Fruit fly (Drosophila melanogaster) whole organism, embryonic: Measurements from ENCODE around the gene CG2875.

Experiments
- Atf3 ChIP-seq: fragments of 200-800 bp; sonication (Bioruptor generic); optimal IDR thresholded peaks from 3 replicates; lab custom pipeline; 2016; ENCODE audit warnings: missing biosample characterization, missing genetic modification characterization
- CG10147 ChIP-seq: fragments of 200-800 bp; sonication (Bioruptor generic); optimal IDR thresholded peaks from 2 replicates; lab custom pipeline; 2019; ENCODE audit warnings: missing biosample characterization, mild to moderate bottlenecking, missing genetic modification characterization, moderate library complexity
- CG14441 ChIP-seq: fragments of 200-800 bp; sonication (Bioruptor generic); IDR thresholded peaks from 2 replicates; pipeline ENCODE4 v1.3.6; 2022; ENCODE audit warnings: missing biosample characterization, missing genetic modification characterization
- CG1792 ChIP-seq: fragments of 200-800 bp; sonication (Bioruptor generic); optimal IDR thresholded peaks from 2 replicates; lab custom pipeline; 2016; ENCODE audit warnings: missing biosample characterization, missing genetic modification characterization
- CG18011 ChIP-seq: fragments of 200-800 bp; sonication (Bioruptor generic); optimal IDR thresholded peaks from 2 replicates; lab custom pipeline; 2017; ENCODE audit warnings: missing biosample characterization, missing genetic modification characterization, mild to moderate bottlenecking, moderate library complexity, missing genotype
- CG2129 ChIP-seq: fragments of 200-800 bp; sonication (Bioruptor generic); IDR thresholded peaks from 2 replicates; pipeline ENCODE4 v1.3.6; 2022; ENCODE audit warnings: missing biosample characterization, missing genetic modification characterization; ENCODE audit not compliant: partially characterized antibody
- CG2678 ChIP-seq: fragments of 200-800 bp; sonication (Bioruptor generic); optimal IDR thresholded peaks from 3 replicates; lab custom pipeline; 2019; ENCODE audit warnings: missing biosample characterization, mild to moderate bottlenecking, missing genetic modification characterization, moderate library complexity
- CG2875 ChIP-seq: fragments of 200-800 bp; sonication (Bioruptor generic); optimal IDR thresholded peaks from 2 replicates; lab custom pipeline; 2017; ENCODE audit warnings: missing biosample characterization, mild to moderate bottlenecking, missing genetic modification characterization, missing genetic modification reagents
- CG3065 ChIP-seq: fragments of 200-800 bp; sonication (Bioruptor generic); optimal IDR thresholded peaks from 2 replicates; lab custom pipeline; 2016; ENCODE audit warnings: missing biosample characterization, missing genetic modification characterization
- CG31365 ChIP-seq: fragments of 200-800 bp; sonication (Bioruptor generic); optimal IDR thresholded peaks from 2 replicates; lab custom pipeline; 2018; ENCODE audit warnings: missing biosample characterization, mild to moderate bottlenecking, missing genetic modification characterization
- CG3163 ChIP-seq: fragments of 200-800 bp; sonication (Bioruptor generic); optimal IDR thresholded peaks from 3 replicates; lab custom pipeline; 2016; ENCODE audit warnings: missing biosample characterization, missing genetic modification characterization
- CG3281 ChIP-seq: fragments of 200-800 bp; sonication (Bioruptor generic); optimal IDR thresholded peaks from 3 replicates; lab custom pipeline; 2017; ENCODE audit warnings: missing biosample characterization, mild to moderate bottlenecking, missing genetic modification characterization
- CG3838 ChIP-seq: fragments of 200-800 bp; sonication (Bioruptor generic); optimal IDR thresholded peaks from 3 replicates; lab custom pipeline; 2016; ENCODE audit warnings: missing biosample characterization, missing genetic modification characterization
- CG3847 ChIP-seq: fragments of 200-800 bp; sonication (Bioruptor generic); IDR thresholded peaks from 2 replicates; pipeline ENCODE4 v1.3.6; 2022; ENCODE audit warnings: missing biosample characterization, missing genetic modification characterization
- CG42726 ChIP-seq: fragments of 200-800 bp; sonication (Bioruptor generic); IDR thresholded peaks from 2 replicates; pipeline ENCODE4 v1.3.6; 2022; ENCODE audit warnings: missing biosample characterization, missing genetic modification characterization; ENCODE audit not compliant: partially characterized antibody
- CG4282 ChIP-seq: fragments of 200-800 bp; sonication (Bioruptor generic); optimal IDR thresholded peaks from 2 replicates; lab custom pipeline; 2016; ENCODE audit warnings: missing biosample characterization, missing genetic modification characterization
- CG7987 ChIP-seq: fragments of 200-800 bp; sonication (Bioruptor generic); optimal IDR thresholded peaks from 2 replicates; lab custom pipeline; 2018; ENCODE audit warnings: missing biosample characterization, mild to moderate bottlenecking, missing genetic modification characterization, moderate library complexity
- CG9817 ChIP-seq: fragments of 200-800 bp; sonication (Bioruptor generic); optimal IDR thresholded peaks from 2 replicates; lab custom pipeline; 2018; ENCODE audit warnings: missing biosample characterization, mild to moderate bottlenecking, missing genetic modification characterization, moderate library complexity
- CkIIα-i1 ChIP-seq: fragments of 200-800 bp; sonication (Bioruptor generic); IDR thresholded peaks from 2 replicates; pipeline ENCODE4 v1.3.6; 2022; ENCODE audit warnings: missing biosample characterization, missing genetic modification characterization
- CrebB ChIP-seq: fragments of 200-800 bp; sonication (Bioruptor generic); optimal IDR thresholded peaks from 3 replicates; lab custom pipeline; 2018; ENCODE audit warnings: missing biosample characterization, mild to moderate bottlenecking, missing genetic modification characterization
- D19B ChIP-seq: fragments of 200-800 bp; sonication (Bioruptor generic); optimal IDR thresholded peaks from 2 replicates; lab custom pipeline; 2017; ENCODE audit warnings: missing biosample characterization, mild to moderate bottlenecking, missing genetic modification characterization
- Doc2 ChIP-seq: fragments of 200-800 bp; sonication (Bioruptor generic); IDR thresholded peaks from 2 replicates; pipeline ENCODE4 v1.3.6; 2022; ENCODE audit warnings: missing biosample characterization, missing genetic modification characterization
- Dref ChIP-seq: fragments of 200-800 bp; sonication (Bioruptor generic); IDR thresholded peaks from 2 replicates; pipeline ENCODE4 v1.3.6; 2022; ENCODE audit warnings: missing biosample characterization, missing genetic modification characterization
- Fer1 ChIP-seq: fragments of 200-800 bp; sonication (Bioruptor generic); optimal IDR thresholded peaks from 2 replicates; lab custom pipeline; 2017; ENCODE audit warnings: missing biosample characterization, mild to moderate bottlenecking, missing genetic modification characterization
- HLH4C ChIP-seq: fragments of 200-800 bp; sonication (Bioruptor generic); IDR thresholded peaks from 3 replicates; pipeline ENCODE4 v1.3.6; 2022; ENCODE audit warnings: missing biosample characterization, missing genetic modification characterization; ENCODE audit not compliant: partially characterized antibody
- Hsf ChIP-seq: fragments of 200-800 bp; sonication (Bioruptor generic); optimal IDR thresholded peaks from 3 replicates; lab custom pipeline; 2016; ENCODE audit warnings: missing biosample characterization, missing genetic modification characterization
- Jarid2 ChIP-seq: fragments of 200-800 bp; sonication (Bioruptor generic); optimal IDR thresholded peaks from 3 replicates; lab custom pipeline; 2017; ENCODE audit warnings: mild to moderate bottlenecking, missing biosample characterization, missing genetic modification reagents, missing genetic modification characterization
- NC2α ChIP-seq: fragments of 200-800 bp; sonication (Bioruptor generic); optimal IDR thresholded peaks from 2 replicates; lab custom pipeline; 2016; ENCODE audit warnings: missing biosample characterization, missing genetic modification characterization
- Nf-YC ChIP-seq: fragments of 200-800 bp; optimal IDR thresholded peaks from 3 replicates; lab custom pipeline; 2019; ENCODE audit warnings: missing biosample characterization, mild to moderate bottlenecking, missing genetic modification characterization, moderate library complexity
- Poxn ChIP-seq: fragments of 200-800 bp; sonication (Bioruptor generic); IDR thresholded peaks from 2 replicates; pipeline ENCODE4 v1.3.6; 2022; ENCODE audit warnings: missing biosample characterization, missing genetic modification characterization
- TFAM ChIP-seq: fragments of 200-800 bp; sonication (Bioruptor generic); optimal IDR thresholded peaks from 2 replicates; lab custom pipeline; 2017; ENCODE audit warnings: missing biosample characterization, missing genetic modification characterization, inconsistent platforms
- ara ChIP-seq: fragments of 200-800 bp; sonication (Bioruptor generic); IDR thresholded peaks from 2 replicates; pipeline ENCODE4 v1.3.6; 2022; ENCODE audit warnings: missing biosample characterization, missing genetic modification characterization
- ash1 ChIP-seq: fragments of 200-800 bp; sonication (Bioruptor generic); optimal IDR thresholded peaks from 2 replicates; lab custom pipeline; 2018; ENCODE audit warnings: missing biosample characterization, mild to moderate bottlenecking, missing genetic modification characterization
- crp ChIP-seq, 2 experiments: fragments of 200-800 bp; sonication (Bioruptor generic); optimal IDR thresholded peaks; 2 replicates in 1 of 2; 3 replicates in 1 of 2; lab custom pipeline; 2017; ENCODE audit warnings: missing biosample characterization in 2 of 2, missing genetic modification characterization in 2 of 2, mild to moderate bottlenecking in 1 of 2, moderate library complexity in 1 of 2
- danr ChIP-seq: fragments of 200-800 bp; sonication (Bioruptor generic); IDR thresholded peaks from 2 replicates; pipeline ENCODE4 v1.3.6; 2022; ENCODE audit warnings: missing biosample characterization, missing genetic modification characterization
- dmrt11E ChIP-seq: fragments of 200-800 bp; sonication (Bioruptor generic); optimal IDR thresholded peaks from 3 replicates; lab custom pipeline; 2018; ENCODE audit warnings: missing biosample characterization, mild to moderate bottlenecking, missing genetic modification characterization, moderate library complexity
- ken ChIP-seq: fragments of 200-800 bp; sonication (Bioruptor generic); IDR thresholded peaks from 3 replicates; pipeline ENCODE4 v1.3.6; 2022; ENCODE audit warnings: missing biosample characterization, missing genetic modification characterization
- klu ChIP-seq: fragments of 200-800 bp; sonication (Bioruptor generic); IDR thresholded peaks from 2 replicates; pipeline ENCODE4 v1.3.6; 2022; ENCODE audit warnings: missing biosample characterization, missing genetic modification characterization
- mirr ChIP-seq: fragments of 200-800 bp; sonication (Bioruptor generic); optimal IDR thresholded peaks from 3 replicates; lab custom pipeline; 2018; ENCODE audit warnings: missing biosample characterization, mild to moderate bottlenecking, missing genetic modification characterization
- nom ChIP-seq: fragments of 200-800 bp; sonication (Bioruptor generic); optimal IDR thresholded peaks from 2 replicates; lab custom pipeline; 2017; ENCODE audit warnings: missing biosample characterization, missing genetic modification characterization, mild to moderate bottlenecking, moderate library complexity, missing genetic modification reagents
- phol ChIP-seq: fragments of 200-800 bp; sonication (Bioruptor generic); optimal IDR thresholded peaks from 3 replicates; lab custom pipeline; 2018; ENCODE audit warnings: missing biosample characterization, mild to moderate bottlenecking, missing genetic modification characterization, moderate library complexity
- schlank ChIP-seq: fragments of 200-800 bp; sonication (Bioruptor generic); optimal IDR thresholded peaks from 2 replicates; lab custom pipeline; 2018; ENCODE audit warnings: missing biosample characterization, mild to moderate bottlenecking, missing genetic modification characterization
- sqz ChIP-seq: fragments of 200-800 bp; sonication (Bioruptor generic); optimal IDR thresholded peaks from 3 replicates; lab custom pipeline; 2018; ENCODE audit warnings: missing biosample characterization, mild to moderate bottlenecking, missing genetic modification characterization
- sr ChIP-seq: fragments of 200-800 bp; sonication (Bioruptor generic); IDR thresholded peaks from 3 replicates; pipeline ENCODE4 v1.3.6; 2022; ENCODE audit warnings: missing biosample characterization, missing genetic modification characterization
- tap ChIP-seq: fragments of 200-800 bp; optimal IDR thresholded peaks from 3 replicates; lab custom pipeline; 2019; ENCODE audit warnings: missing biosample characterization, mild to moderate bottlenecking, missing genetic modification characterization, moderate library complexity
- tgo ChIP-seq: fragments of 200-800 bp; sonication (Bioruptor generic); IDR thresholded peaks from 3 replicates; pipeline ENCODE4 v1.3.6; 2022; ENCODE audit warnings: missing biosample characterization, missing genetic modification characterization
- trem ChIP-seq: fragments of 200-800 bp; optimal IDR thresholded peaks from 3 replicates; lab custom pipeline; 2019; ENCODE audit warnings: missing biosample characterization, mild to moderate bottlenecking, missing genetic modification characterization, moderate library complexity
- usp ChIP-seq: fragments of >200 bp; optimal IDR thresholded peaks from 2 replicates; lab custom pipeline; 2017; ENCODE audit warnings: missing biosample characterization, missing genetic modification characterization
- wek ChIP-seq: fragments of 200-800 bp; sonication (Bioruptor generic); optimal IDR thresholded peaks from 3 replicates; lab custom pipeline; 2018; ENCODE audit warnings: missing biosample characterization, mild to moderate bottlenecking, missing genetic modification characterization, moderate library complexity
- wor ChIP-seq: fragments of 200-800 bp; sonication (Bioruptor generic); IDR thresholded peaks from 2 replicates; pipeline ENCODE4 v1.3.6; 2022; ENCODE audit warnings: missing biosample characterization, missing genetic modification characterization
- zen2 ChIP-seq: fragments of 200-800 bp; sonication (Bioruptor generic); IDR thresholded peaks from 3 replicates; pipeline ENCODE4 v1.3.6; 2022; ENCODE audit warnings: missing biosample characterization, missing genetic modification characterization; ENCODE audit not compliant: partially characterized antibody

CG2875 gene

DNA sequence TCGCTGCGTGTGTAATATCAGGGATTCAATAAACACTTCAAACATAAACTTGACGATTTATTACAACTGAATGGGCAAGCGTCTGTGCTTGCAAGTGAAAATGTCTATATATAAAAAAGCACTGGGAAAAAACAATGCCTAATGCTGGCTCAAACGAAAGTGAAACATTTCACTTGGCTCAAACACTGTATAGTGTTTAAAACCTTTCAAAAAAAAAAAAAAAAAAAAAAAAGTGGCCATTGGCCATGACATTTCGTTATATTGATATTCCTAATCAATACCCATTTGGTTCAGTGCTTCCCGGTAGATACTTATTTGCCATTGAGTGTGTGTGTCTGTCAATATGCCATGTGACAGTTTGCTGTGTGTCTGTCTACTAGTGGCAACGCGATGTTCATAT, 34.6 kb downstream of the CG2875 start (continued):
- TF ChIP-seq Jarid2 (no peak), CG3163 (GFP tag; lab: Kevin White, UChicago) (no peak), ken (GFP tag; lab: Robert Waterston, UW) (peak; percentile 56; the same call in 1 of the 3 replicates), Fer1 (GFP tag; lab: Kevin White, UChicago) (no peak), wek (GFP tag; lab: Kevin White, UChicago) (no peak), CrebB (no peak), ara (GFP tag; lab: Robert Waterston, UW) (no peak), phol (no peak), CG3838 (GFP tag; lab: Kevin White, UChicago) (no peak), D19B (no peak), usp (GFP tag; lab: Kevin White, UChicago) (no peak), wor (GFP tag; lab: Robert Waterston, UW) (peak; percentile 23; the same call in 1 of the 2 replicates), ash1 (GFP tag; lab: Kevin White, UChicago) (no peak), mirr (no peak), nom (GFP tag; lab: Kevin White, UChicago) (no peak), tgo (peak; percentile 51; the same call in 2 of the 3 replicates), crp (GFP tag; optimal IDR thresholded peaks at IDR 0.05; lab: Kevin White, UChicago) (no peak), CG7987 (no peak), CG3281 (GFP tag; lab: Kevin White, UChicago) (no peak), klu (GFP tag; lab: Robert Waterston, UW) (no peak), Nf-YC (no peak), CG31365 (tag; lab: Kevin White, UChicago) (no peak), Poxn (GFP tag; lab: Robert Waterston, UW) (no peak), trem (no peak), schlank (tag; lab: Kevin White, UChicago) (no peak), HLH4C (GFP tag; lab: Robert Waterston, UW) (no peak), CG3065 (GFP tag; lab: Kevin White, UChicago) (no peak), CG18011 (no peak), dmrt11E (no peak), NC2α (no peak), CG2678 (tag; lab: Kevin White, UChicago) (no peak), sqz (GFP tag; lab: Kevin White, UChicago) (no peak), Dref (GFP tag; lab: Robert Waterston, UW) (no peak), CG10147 (GFP tag; lab: Kevin White, UChicago) (no peak), CG4282 (GFP tag; lab: Kevin White, UChicago) (no peak), CG2129 (no peak), Doc2 (GFP tag; lab: Robert Waterston, UW) (no peak), tap (tag; lab: Kevin White, UChicago) (no peak), danr (GFP tag; lab: Robert Waterston, UW) (0 out of 2 replicates have a peak, but pooled peaks have one; percentile 12), CG42726 (GFP tag; lab: Robert Waterston, UW) (no peak), CG3847 (no peak), TFAM (GFP tag; lab: Kevin White, UChicago) (no peak), zen2 (GFP tag; lab: Robert Waterston, UW) (no peak), CG9817 (tag; lab: Kevin White, UChicago) (no peak), CG14441 (GFP tag; lab: Robert Waterston, UW) (peak; percentile 35; the same call in 1 of the 2 replicates), CkIIα-i1 (GFP tag; lab: Robert Waterston, UW) (no peak), CG2875 (no peak), sr (GFP tag; lab: Robert Waterston, UW) (no peak), Atf3 (GFP tag; lab: Kevin White, UChicago) (peak; percentile 40), CG1792 (GFP tag; lab: Kevin White, UChicago) (peak; percentile 17), Hsf (GFP tag; lab: Kevin White, UChicago) (peak; percentile 64)
